Fruit fly (Drosophila melanogaster) whole organism, embryonic: ENCODE results near the gene CG3078.

Experiments used
- CG10462 ChIP-seq: fragments of 200-800 bp; sonication (Bioruptor generic); optimal IDR thresholded peaks from 2 replicates; lab custom pipeline; 2016; ENCODE audit warnings: missing biosample characterization, missing genetic modification characterization
- CG9215 ChIP-seq: fragments of 200-800 bp; sonication (Bioruptor generic); IDR thresholded peaks from 2 replicates; pipeline ENCODE4 v1.3.6; 2022; ENCODE audit warnings: missing biosample characterization, missing genetic modification characterization
- Gsc ChIP-seq: fragments of 200-800 bp; sonication (Bioruptor generic); IDR thresholded peaks from 2 replicates; pipeline ENCODE4 v1.3.6; 2022; ENCODE audit warnings: missing biosample characterization, missing genetic modification characterization

DNA sequence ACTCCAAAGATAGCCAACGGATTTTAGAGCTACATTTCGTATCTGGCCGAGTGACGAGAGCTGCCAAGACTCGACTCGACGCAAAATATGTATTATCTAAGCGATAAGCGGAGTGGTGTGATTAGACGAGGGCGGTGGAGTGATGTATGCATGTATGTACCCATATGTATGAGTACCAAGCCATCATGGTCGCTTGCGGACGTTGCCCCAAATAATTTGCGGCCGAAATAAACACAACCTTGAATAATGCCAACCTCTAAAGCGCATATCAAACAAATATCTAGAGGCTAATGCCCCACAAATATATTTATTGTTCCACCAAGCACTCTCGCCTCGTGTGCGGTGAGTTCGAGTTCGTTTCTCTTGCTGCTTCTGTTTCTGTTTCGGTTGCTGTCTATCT lies 43.2 kb upstream of the CG3078 start:
- no peak for TF ChIP-seq CG10462 (GFP tag; lab: Kevin White, UChicago)
- TF ChIP-seq CG9215 (GFP tag; lab: Robert Waterston, UW): no peak
- TF ChIP-seq Gsc (GFP tag; lab: Robert Waterston, UW): no peak
